Worm (Caenorhabditis elegans): ENCODE data around the gene Y59E9AL.4.
"Not testable (repeated sequence)": the region's sequence is repeated elsewhere in the genome, so short reads cannot be mapped to it uniquely, and the experiment has no call there.

The Y59E9AL.4 gene

DNA sequence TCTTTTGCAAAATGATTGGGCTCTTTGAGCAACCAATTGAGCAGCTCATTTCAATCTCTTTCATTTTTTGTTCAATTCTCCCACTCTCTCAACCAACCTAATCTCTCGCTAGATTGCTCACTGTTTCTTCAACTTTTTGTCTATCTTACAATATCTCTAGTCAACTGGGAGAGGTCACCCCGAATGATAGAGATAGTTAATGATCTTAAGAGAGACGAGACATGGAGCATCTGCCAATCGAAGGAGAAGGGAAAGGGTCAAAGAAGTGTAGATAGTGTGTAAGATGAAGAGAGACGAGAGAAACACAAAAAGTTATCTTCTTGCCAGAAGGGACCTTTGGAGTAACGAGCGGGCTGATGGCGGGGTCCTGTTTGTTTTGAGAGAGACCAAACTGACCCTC is 45.7 kb downstream of the Y59E9AL.4 start (continued):
- no peak for TF ChIP-seq lin-13 (GFP tag; optimal IDR thresholded peaks at IDR 0.05)

DNA sequence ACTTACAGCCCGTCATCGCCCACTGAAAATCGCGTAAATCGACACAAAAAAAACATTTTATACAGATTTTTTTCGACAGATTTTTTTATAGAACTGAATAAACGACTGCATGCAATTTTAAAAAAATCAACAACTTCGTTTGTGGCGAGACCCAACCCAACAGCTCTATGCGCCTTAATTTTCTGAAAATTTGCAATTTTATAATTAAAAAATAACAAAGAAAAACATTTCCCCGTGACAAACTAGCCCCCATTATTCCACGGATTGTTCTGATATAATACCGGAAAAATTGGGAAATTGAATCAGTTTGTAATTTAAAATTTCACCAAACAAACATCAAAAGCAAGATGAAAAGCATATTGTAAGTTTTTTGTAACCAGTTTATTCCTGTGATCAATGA is 49.0 kb downstream of the Y59E9AL.4 start, which contains the start of gene ptp-5.1:
TSS of gene ptp-5.1 (plus strand) at position 301 of the 400 bp plus-strand sequence.
- TF ChIP-seq ama-1 (optimal IDR thresholded peaks at IDR 0.05) (no peak), lin-39 (tag; optimal IDR thresholded peaks at IDR 0.05) (no peak), pax-3 (tag; optimal IDR thresholded peaks at IDR 0.05) (no peak), unc-62 (GFP tag; optimal IDR thresholded peaks at IDR 0.05) (no peak), ceh-90 (tag; optimal IDR thresholded peaks at IDR 0.05) (no peak)

DNA sequence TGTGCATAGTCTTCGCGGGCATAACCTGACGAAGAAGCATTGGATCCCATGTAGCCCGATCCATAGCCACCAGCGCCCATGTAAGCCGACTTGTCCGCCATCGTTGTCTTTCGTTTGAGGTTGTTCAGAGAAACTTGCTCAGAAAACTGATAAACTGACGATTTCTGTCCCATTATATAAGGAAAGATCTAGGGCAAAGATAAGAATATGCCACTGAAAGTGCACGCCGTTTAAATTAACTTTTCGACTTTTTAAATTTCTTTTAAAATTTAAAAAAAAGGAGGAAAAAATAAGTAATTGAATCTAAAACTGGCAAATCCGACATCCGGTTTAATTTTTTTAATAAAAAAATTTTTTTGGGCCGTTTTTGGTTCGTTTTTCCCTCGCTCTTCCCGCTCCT is 49.4 kb downstream of the Y59E9AL.4 start, which contains the start of gene nspd-6:
TSS of gene nspd-6 (minus strand) at position 101 of the 400 bp plus-strand sequence.
- not testable (repeated sequence) for TF ChIP-seq ceh-82 (tag; optimal IDR thresholded peaks at IDR 0.05); isw-1 (GFP tag; IDR thresholded peaks at IDR 0.05); ets-5 (GFP tag; IDR thresholded peaks at IDR 0.05)

DNA sequence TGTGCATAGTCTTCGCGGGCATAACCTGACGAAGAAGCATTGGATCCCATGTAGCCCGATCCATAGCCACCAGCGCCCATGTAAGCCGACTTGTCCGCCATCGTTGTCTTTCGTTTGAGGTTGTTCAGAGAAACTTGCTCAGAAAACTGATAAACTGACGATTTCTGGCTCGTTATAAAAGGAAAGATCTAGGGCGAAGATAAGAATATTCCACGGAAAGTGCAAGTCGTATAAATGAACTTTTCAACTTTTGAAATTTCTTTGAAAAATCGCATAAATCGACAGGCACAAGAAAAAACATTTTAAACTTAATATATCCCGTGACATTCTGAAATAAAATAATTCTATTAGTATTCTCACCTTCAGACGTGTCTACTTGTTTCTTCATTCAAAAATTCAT is 52.1 kb downstream of the Y59E9AL.4 start, which contains the start of the genes nspd-3 and C24D10.2:
TSS of gene nspd-3 (minus strand) at position 101 of the 400 bp plus-strand sequence.
TSS of gene C24D10.2 (plus strand) at position 399 of the 400 bp plus-strand sequence.
- not testable (repeated sequence) for TF ChIP-seq xbp-1 (tag; optimal IDR thresholded peaks at IDR 0.05); blmp-1 (tag; optimal IDR thresholded peaks at IDR 0.05); isw-1 (GFP tag; IDR thresholded peaks at IDR 0.05)
